Worm (Caenorhabditis elegans): ENCODE data around the gene nos-1.

The nos-1 gene

DNA sequence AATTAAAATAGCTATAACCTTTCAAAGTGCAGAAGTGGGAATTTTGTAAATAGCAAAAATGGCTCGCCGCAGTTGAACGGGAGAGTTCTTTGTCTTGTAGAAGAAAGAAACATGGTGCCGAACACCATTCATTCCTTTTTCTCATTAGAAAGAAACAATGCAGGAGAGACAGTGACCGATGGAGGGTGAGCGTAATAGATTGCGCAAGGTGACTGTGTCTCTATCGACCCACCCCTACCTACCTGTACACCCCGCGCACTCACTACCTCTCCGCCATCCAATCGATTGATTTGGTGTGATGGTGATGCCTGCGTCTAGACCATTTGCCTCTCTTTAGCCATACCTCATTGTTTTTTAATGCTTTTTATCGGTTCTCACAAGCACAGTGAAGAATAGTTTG is 36.2 kb upstream of the nos-1 start:
- TF ChIP-seq tbx-2 (tag; optimal IDR thresholded peaks at IDR 0.05) (peak; percentile 1), F13H6.1 (tag; optimal IDR thresholded peaks at IDR 0.05) (no peak)

DNA sequence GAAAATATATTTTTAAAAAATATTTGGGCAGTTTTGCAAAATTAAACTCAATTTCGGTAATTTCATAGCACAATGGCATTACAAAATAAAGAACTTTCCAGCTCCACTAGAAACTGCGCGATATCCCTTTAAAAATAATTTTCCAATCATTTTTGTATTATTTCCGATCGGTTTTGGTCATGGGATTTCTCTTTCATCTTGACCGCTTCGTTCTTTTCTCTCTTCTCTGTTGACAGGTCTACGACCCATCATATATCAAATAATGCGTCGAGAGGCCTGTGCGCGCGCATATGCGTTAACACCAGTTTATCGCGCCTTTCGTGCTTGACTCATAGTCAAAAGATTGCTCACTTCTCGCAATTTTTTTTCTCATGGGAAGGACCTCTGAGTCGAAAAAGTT is 35.6 kb upstream of the nos-1 start:
- no peak for TF ChIP-seq nfya-1 (tag; optimal IDR thresholded peaks at IDR 0.05)
- peak; percentile 91 for TF ChIP-seq unc-55 (GFP tag; optimal IDR thresholded peaks at IDR 0.05)

DNA sequence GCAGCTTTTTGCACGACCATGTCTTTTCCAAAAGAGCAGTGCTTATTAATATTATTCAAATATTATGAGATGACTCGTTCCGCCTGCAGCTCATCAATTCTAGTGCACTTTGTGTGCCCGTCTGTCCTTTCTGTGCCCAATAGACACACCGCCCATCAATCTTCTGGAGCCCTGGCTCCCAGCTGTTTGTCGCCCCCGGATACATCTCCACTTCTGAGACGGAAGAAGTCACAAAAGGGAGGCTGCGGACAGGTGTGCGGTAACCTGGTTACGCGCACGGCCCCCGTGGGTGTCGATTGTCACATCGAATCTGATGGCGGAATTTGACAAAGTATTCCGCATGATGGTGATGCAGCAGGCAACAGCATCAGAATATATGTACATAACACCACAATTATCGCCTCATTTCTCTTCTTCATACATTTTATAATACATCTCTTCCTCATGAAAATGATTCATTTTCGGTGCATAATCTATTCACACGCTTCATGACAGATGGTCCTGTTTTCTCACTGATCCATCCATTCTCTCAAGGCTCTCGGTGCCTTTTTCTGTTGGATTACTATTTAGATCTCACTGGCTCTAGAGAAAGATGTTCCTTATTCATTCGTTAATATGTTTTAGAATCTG is 33.6 kb upstream of the nos-1 start:
- peak; percentile 25 for TF ChIP-seq unc-55 (GFP tag; optimal IDR thresholded peaks at IDR 0.05)
- no peak for TF ChIP-seq ref-2 (tag; optimal IDR thresholded peaks at IDR 0.05)

DNA sequence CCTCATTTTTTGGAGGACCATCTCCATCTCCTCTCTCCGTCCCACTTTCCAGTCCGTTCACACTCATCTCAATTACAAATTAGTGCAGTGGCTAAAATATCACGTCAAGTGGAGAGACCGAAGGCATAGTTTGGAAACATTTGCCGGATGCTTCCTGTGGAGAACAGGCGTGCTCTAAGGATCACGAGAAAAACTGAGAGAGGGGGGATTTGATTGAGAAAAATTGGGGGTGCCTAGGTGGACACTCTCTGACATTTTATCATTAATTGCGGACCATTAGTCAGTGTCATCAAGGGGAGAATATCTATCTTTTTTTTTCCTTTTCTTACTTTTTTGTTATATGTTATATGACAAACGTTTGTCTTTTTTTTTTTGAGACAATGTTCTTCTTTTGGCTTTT is 29.1 kb upstream of the nos-1 start:
- peak; percentile 9 for TF ChIP-seq unc-55 (GFP tag; optimal IDR thresholded peaks at IDR 0.05)
- no peak for TF ChIP-seq elt-2 (tag; optimal IDR thresholded peaks at IDR 0.05)
- no peak for TF ChIP-seq pros-1 (tag; optimal IDR thresholded peaks at IDR 0.05)
- TF ChIP-seq K09A11.1 (tag; optimal IDR thresholded peaks at IDR 0.05; ENCODE audit: insufficient read depth) = no peak
- TF ChIP-seq ceh-19 (GFP tag; optimal IDR thresholded peaks at IDR 0.05) = no peak
- TF ChIP-seq ztf-16 (tag; optimal IDR thresholded peaks at IDR 0.05) = no peak
- peak; percentile 3 for TF ChIP-seq ceh-18 (tag; optimal IDR thresholded peaks at IDR 0.05)

DNA sequence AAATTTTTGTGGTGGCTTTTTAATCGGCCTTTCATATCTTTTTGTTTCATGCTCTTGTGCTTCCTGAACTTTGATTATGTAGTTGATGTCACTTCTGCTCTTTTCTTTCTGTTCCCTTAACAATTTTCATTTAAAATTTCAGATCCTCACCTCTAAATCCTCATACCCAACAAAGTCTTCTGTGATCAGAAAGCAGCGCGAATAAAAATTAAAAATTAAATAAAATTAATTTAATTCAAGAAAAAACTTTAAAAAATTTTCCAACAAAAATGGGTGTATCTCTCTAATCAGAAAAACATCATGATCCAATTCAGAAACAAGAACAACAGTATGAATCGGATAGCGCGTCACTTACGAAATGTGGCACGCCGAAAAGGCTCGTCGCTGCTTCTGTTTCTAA is 22.3 kb upstream of the nos-1 start, which contains the start of gene ptp-3:
Gene ptp-3, plus strand, starts transcription at position 301 of the 400 bp plus-strand sequence.
- TF ChIP-seq hlh-30 (tag; optimal IDR thresholded peaks at IDR 0.05; ENCODE audit: insufficient read depth) (no peak), pqm-1 (tag; optimal IDR thresholded peaks at IDR 0.05) (no peak), pha-4 (tag; optimal IDR thresholded peaks at IDR 0.05) (no peak), nfya-1 (tag; optimal IDR thresholded peaks at IDR 0.05) (no peak), lin-11 (tag; optimal IDR thresholded peaks at IDR 0.05) (no peak), hlh-8 (tag; optimal IDR thresholded peaks at IDR 0.05) (no peak), ceh-24 (tag; optimal IDR thresholded peaks at IDR 0.05) (no peak), ceh-45 (GFP tag; IDR thresholded peaks at IDR 0.05) (no peak), che-1 (tag; optimal IDR thresholded peaks at IDR 0.05) (no peak), odd-2 (tag; optimal IDR thresholded peaks at IDR 0.05) (no peak), F13H6.1 (tag; optimal IDR thresholded peaks at IDR 0.05) (no peak), hlh-13 (GFP tag; optimal IDR thresholded peaks at IDR 0.05) (no peak), elt-4 (tag; optimal IDR thresholded peaks at IDR 0.05) (no peak), sox-2 (GFP tag; IDR thresholded peaks at IDR 0.05) (no peak)

DNA sequence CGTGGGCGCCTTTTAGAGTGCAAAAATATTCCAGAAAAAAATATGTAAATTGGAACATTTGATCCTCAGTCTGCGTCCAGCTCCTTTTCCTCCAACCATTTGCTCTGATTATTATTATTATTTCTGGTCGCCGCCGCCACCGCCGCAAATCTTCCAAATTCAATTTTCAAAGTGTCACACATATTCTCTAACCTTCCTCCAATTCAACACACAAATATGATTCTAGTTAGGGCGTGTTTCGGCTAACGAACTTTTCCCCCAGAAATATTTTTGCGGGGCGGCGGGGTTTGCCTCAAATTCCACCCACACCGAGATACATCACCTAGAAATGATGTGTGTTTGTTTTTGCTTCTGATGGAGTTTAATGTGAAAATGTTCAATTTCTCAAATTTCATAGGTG is 18.7 kb upstream of the nos-1 start:
- TF ChIP-seq nfya-1 (tag; optimal IDR thresholded peaks at IDR 0.05) (no peak), ceh-6 (GFP tag; optimal IDR thresholded peaks at IDR 0.05) (no peak), unc-3 (GFP tag; conservative IDR thresholded peaks at IDR 0.05) (no peak), unc-3 (tag; optimal IDR thresholded peaks at IDR 0.05) (no peak), dve-1 (tag; optimal IDR thresholded peaks at IDR 0.05) (no peak), unc-42 (tag; optimal IDR thresholded peaks at IDR 0.05) (peak; percentile 77), dmd-4 (tag; optimal IDR thresholded peaks at IDR 0.05; ENCODE audit: borderline replicate concordance) (no peak)

DNA sequence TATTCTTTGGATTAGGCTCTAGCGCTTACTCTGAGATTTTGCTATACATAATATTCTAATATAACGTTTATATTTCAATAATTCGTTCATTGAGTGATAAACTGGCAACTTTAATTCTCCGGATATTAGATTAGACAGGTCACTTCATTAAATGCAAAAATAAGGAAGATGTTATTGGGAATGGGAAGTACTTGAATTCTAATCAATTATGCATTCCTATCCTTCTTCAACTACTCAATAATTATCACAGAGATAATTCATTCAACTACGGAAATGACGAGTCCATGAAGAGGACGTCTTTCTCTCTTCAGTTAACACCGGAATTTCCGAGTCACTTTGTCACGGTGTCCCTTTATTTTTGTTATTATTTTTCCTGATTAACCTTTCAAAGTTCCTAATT is 17.7 kb upstream of the nos-1 start:
- TF ChIP-seq che-1 (tag; optimal IDR thresholded peaks at IDR 0.05) = no peak
- TF ChIP-seq nhr-232 (tag; optimal IDR thresholded peaks at IDR 0.05) = no peak
- no peak for TF ChIP-seq fax-1 (tag; optimal IDR thresholded peaks at IDR 0.05)
- TF ChIP-seq nhr-11 (tag; optimal IDR thresholded peaks at IDR 0.05) = no peak
- no peak for TF ChIP-seq dmd-4 (tag; optimal IDR thresholded peaks at IDR 0.05; ENCODE audit: borderline replicate concordance)
- TF ChIP-seq K02D7.2 (tag; optimal IDR thresholded peaks at IDR 0.05) = no peak
- TF ChIP-seq hlh-6 (tag; optimal IDR thresholded peaks at IDR 0.05) = no peak
- TF ChIP-seq unc-86 (tag; optimal IDR thresholded peaks at IDR 0.05) = no peak
- no peak for TF ChIP-seq lim-6 (tag; optimal IDR thresholded peaks at IDR 0.05)
- no peak for TF ChIP-seq fkh-10 (GFP tag; optimal IDR thresholded peaks at IDR 0.05)
- no peak for TF ChIP-seq ref-2 (tag; optimal IDR thresholded peaks at IDR 0.05)
- no peak for TF ChIP-seq ceh-6 (GFP tag; optimal IDR thresholded peaks at IDR 0.05)
- TF ChIP-seq ahr-1 (tag; optimal IDR thresholded peaks at IDR 0.05) = no peak
- TF ChIP-seq pha-2 (tag; optimal IDR thresholded peaks at IDR 0.05) = no peak
- no peak for TF ChIP-seq odd-2 (tag; optimal IDR thresholded peaks at IDR 0.05)
- TF ChIP-seq ztf-16 (tag; optimal IDR thresholded peaks at IDR 0.05) = no peak
- no peak for TF ChIP-seq unc-55 (GFP tag; optimal IDR thresholded peaks at IDR 0.05)
- no peak for TF ChIP-seq ceh-24 (tag; optimal IDR thresholded peaks at IDR 0.05)
- TF ChIP-seq ceh-14 (tag; optimal IDR thresholded peaks at IDR 0.05) = no peak

Data from whole organism, late embryonic.